Worm (Caenorhabditis elegans) whole organism, young adult: Measurements from ENCODE around the gene kars-1.

Experiments
- B0336.3 ChIP-seq: fragments of 200-800 bp; sonication (Bioruptor generic); IDR thresholded peaks from 2 replicates; pipeline ENCODE4 v1.3.6; 2022; ENCODE audit warnings: missing genetic modification characterization, missing compliant biosample characterization
- Y53F4B.3 ChIP-seq: fragments of 200-800 bp; sonication (Bioruptor generic); IDR thresholded peaks from 2 replicates; pipeline ENCODE4 v1.3.6; 2022; ENCODE audit warnings: missing genetic modification reagents, missing genetic modification characterization, missing compliant biosample characterization
- Y56A3A.18 ChIP-seq: fragments of 200-800 bp; sonication (Bioruptor generic); IDR thresholded peaks from 2 replicates; pipeline ENCODE4 v1.3.6; 2022; ENCODE audit warnings: missing genetic modification reagents, missing genetic modification characterization, missing compliant biosample characterization
- aptf-3 ChIP-seq: fragments of 200-800 bp; sonication (Bioruptor generic); IDR thresholded peaks from 2 replicates; pipeline ENCODE4 v1.3.6; 2022; ENCODE audit warnings: missing genetic modification characterization, missing compliant biosample characterization
- attf-3 ChIP-seq: fragments of 200-800 bp; sonication (Bioruptor generic); conservative IDR thresholded peaks from 2 replicates; pipeline ENCODE4 v1.3.6; 2022; ENCODE audit warnings: missing genetic modification reagents, missing genetic modification characterization, missing compliant biosample characterization
- attf-5 ChIP-seq: fragments of 200-800 bp; sonication (Bioruptor generic); optimal IDR thresholded peaks from 2 replicates; lab custom pipeline; 2018; ENCODE audit warnings: mild to moderate bottlenecking, missing genetic modification characterization, missing compliant biosample characterization
- attf-6 ChIP-seq: fragments of 200-800 bp; sonication (Bioruptor generic); IDR thresholded peaks from 2 replicates; pipeline ENCODE4 v1.3.6; 2022; ENCODE audit warnings: missing genetic modification reagents, missing genetic modification characterization, missing compliant biosample characterization
- cebp-1 ChIP-seq, 2 experiments: fragments of 200-800 bp in 1 of 2; sonication (Bioruptor generic) in 1 of 2; sonication (generic microtip) in 1 of 2; IDR thresholded peaks in 1 of 2; optimal IDR thresholded peaks in 1 of 2; 2 replicates each; pipeline versions ENCODE4 v1.3.6 to Lab custom; 2017 to 2022; ENCODE audit warnings: missing compliant biosample characterization in 2 of 2, missing genetic modification characterization in 2 of 2, mild to moderate bottlenecking in 1 of 2, missing genetic modification reagents in 1 of 2, moderate library complexity in 1 of 2
- ceh-58 ChIP-seq: fragments of 200-800 bp; sonication (Bioruptor generic); IDR thresholded peaks from 2 replicates; pipeline ENCODE4 v1.3.6; 2022; ENCODE audit warnings: missing genetic modification characterization, missing compliant biosample characterization
- chd-7 ChIP-seq: sonication (generic microtip); optimal IDR thresholded peaks from 2 replicates; lab custom pipeline; 2016; ENCODE audit warnings: mild to moderate bottlenecking, missing genetic modification characterization, moderate library complexity, missing compliant biosample characterization
- die-1 ChIP-seq: sonication (generic microtip); optimal IDR thresholded peaks from 2 replicates; lab custom pipeline; 2016; ENCODE audit warnings: missing genotype, mild to moderate bottlenecking, missing genetic modification characterization, missing compliant biosample characterization
- dpff-1 ChIP-seq: sonication (generic microtip); optimal IDR thresholded peaks from 2 replicates; lab custom pipeline; 2017; ENCODE audit warnings: mild to moderate bottlenecking, missing genetic modification characterization, missing compliant biosample characterization
- egl-44 ChIP-seq: fragments of 200-800 bp; sonication (Bioruptor generic); IDR thresholded peaks from 2 replicates; pipeline ENCODE4 v1.3.6; 2022; ENCODE audit warnings: missing genetic modification reagents, missing genetic modification characterization, missing compliant biosample characterization
- ets-4 ChIP-seq: fragments of 200-800 bp; sonication (Bioruptor generic); optimal IDR thresholded peaks from 2 replicates; lab custom pipeline; 2018; ENCODE audit warnings: mild to moderate bottlenecking, missing genetic modification characterization, missing compliant biosample characterization
- him-1 ChIP-seq: sonication (generic microtip); optimal IDR thresholded peaks from 2 replicates; lab custom pipeline; 2016; ENCODE audit warnings: missing genotype, missing genetic modification reagents, missing genetic modification characterization, missing compliant biosample characterization
- hrde-1 ChIP-seq: sonication (generic microtip); optimal IDR thresholded peaks from 2 replicates; lab custom pipeline; 2016; ENCODE audit warnings: missing genetic modification characterization, mild to moderate bottlenecking, missing compliant biosample characterization, moderate library complexity, missing genotype, missing genetic modification reagents, borderline replicate concordance
- hsf-1 ChIP-seq: fragments of 200-800 bp; sonication (Bioruptor generic); IDR thresholded peaks from 2 replicates; pipeline ENCODE4 v1.3.6; 2022; ENCODE audit warnings: missing genetic modification reagents, missing genetic modification characterization, missing compliant biosample characterization
- let-526 ChIP-seq: fragments of 200-800 bp; sonication (Bioruptor generic); IDR thresholded peaks from 2 replicates; pipeline ENCODE4 v1.3.6; 2022; ENCODE audit warnings: missing genetic modification reagents, missing genetic modification characterization, missing compliant biosample characterization
- let-607 ChIP-seq, 2 experiments: fragments of 200-800 bp in 1 of 2; sonication (Bioruptor generic) in 1 of 2; sonication (generic microtip) in 1 of 2; optimal IDR thresholded peaks; 2 replicates each; lab custom pipeline; 2016 to 2018; ENCODE audit warnings: mild to moderate bottlenecking in 2 of 2, missing compliant biosample characterization in 2 of 2, missing genetic modification characterization in 2 of 2, moderate library complexity in 2 of 2, missing genotype in 1 of 2
- lin-26 ChIP-seq: fragments of 200-800 bp; sonication (Bioruptor generic); IDR thresholded peaks from 2 replicates; pipeline ENCODE4 v1.3.6; 2022; ENCODE audit warnings: missing genetic modification reagents, missing genetic modification characterization, missing compliant biosample characterization
- lin-35 ChIP-seq, 3 experiments: fragments of 150-350 bp in 2 of 3; sonication (generic microtip) in 1 of 3; optimal IDR thresholded peaks; 2 replicates each; lab custom pipeline; 2014 to 2018; ENCODE audit warnings: missing biosample characterization in 3 of 3, missing genetic modification characterization in 3 of 3, missing genetic modification reagents in 3 of 3
- lin-40 ChIP-seq: sonication (generic microtip); optimal IDR thresholded peaks from 2 replicates; lab custom pipeline; 2016; ENCODE audit warnings: missing genetic modification characterization, mild to moderate bottlenecking, missing compliant biosample characterization, missing genotype, missing genetic modification reagents
- lin-54 ChIP-seq: fragments of 200-800 bp; sonication (Bioruptor generic); optimal IDR thresholded peaks from 2 replicates; lab custom pipeline; 2018; ENCODE audit warnings: mild to moderate bottlenecking, missing genetic modification characterization, missing compliant biosample characterization
- lsl-1 ChIP-seq: fragments of 200-800 bp; sonication (Bioruptor generic); optimal IDR thresholded peaks from 2 replicates; lab custom pipeline; 2018; ENCODE audit warnings: mild to moderate bottlenecking, missing genetic modification characterization, moderate library complexity, missing compliant biosample characterization
- madf-6 ChIP-seq: fragments of 200-800 bp; sonication (Bioruptor generic); IDR thresholded peaks from 2 replicates; pipeline ENCODE4 v1.3.6; 2022; ENCODE audit warnings: missing genetic modification reagents, missing genetic modification characterization, missing compliant biosample characterization
- mcd-1 ChIP-seq: fragments of 200-800 bp; sonication (Bioruptor generic); IDR thresholded peaks from 2 replicates; pipeline ENCODE4 v1.3.6; 2022; ENCODE audit warnings: missing genetic modification reagents, missing genetic modification characterization, missing compliant biosample characterization
- mel-28 ChIP-seq: sonication (generic microtip); optimal IDR thresholded peaks from 2 replicates; lab custom pipeline; 2016; ENCODE audit warnings: borderline replicate concordance, mild to moderate bottlenecking, missing genetic modification characterization, missing compliant biosample characterization
- nhr-120 ChIP-seq: fragments of 200-800 bp; sonication (Bioruptor generic); IDR thresholded peaks from 2 replicates; pipeline ENCODE4 v1.3.6; 2022; ENCODE audit warnings: missing genetic modification characterization, missing compliant biosample characterization
- nhr-27 ChIP-seq: fragments of 200-800 bp; sonication (Bioruptor generic); optimal IDR thresholded peaks from 2 replicates; lab custom pipeline; 2018; ENCODE audit warnings: mild to moderate bottlenecking, missing genetic modification characterization, moderate library complexity, missing compliant biosample characterization
- nhr-80 ChIP-seq: sonication (generic microtip); optimal IDR thresholded peaks from 2 replicates; lab custom pipeline; 2016; ENCODE audit warnings: missing genetic modification characterization, missing compliant biosample characterization
- pbrm-1 ChIP-seq: fragments of 200-800 bp; sonication (Bioruptor generic); IDR thresholded peaks from 2 replicates; pipeline ENCODE4 v1.3.6; 2022; ENCODE audit warnings: missing genetic modification reagents, missing genetic modification characterization, missing compliant biosample characterization
- rcor-1 ChIP-seq: fragments of 200-800 bp; sonication (Bioruptor generic); IDR thresholded peaks from 2 replicates; pipeline ENCODE4 v1.3.6; 2022; ENCODE audit warnings: missing genetic modification reagents, missing genetic modification characterization, missing compliant biosample characterization
- sea-2 ChIP-seq: fragments of 200-800 bp; sonication (Bioruptor generic); IDR thresholded peaks from 2 replicates; pipeline ENCODE4 v1.3.6; 2022; ENCODE audit warnings: missing genetic modification characterization, missing compliant biosample characterization
- snpc-4 ChIP-seq, 5 experiments: fragments of 150-350 bp in 1 of 5; sonication (generic microtip) in 4 of 5; optimal IDR thresholded peaks; 2 replicates each; lab custom pipeline; 2014 to 2018; ENCODE audit warnings: missing genetic modification characterization in 5 of 5, missing biosample characterization in 3 of 5, antibody characterized with exemption in 2 of 5, mild to moderate bottlenecking in 2 of 5, missing compliant biosample characterization in 2 of 5, missing genotype in 2 of 5, moderate library complexity in 2 of 5, missing genetic modification reagents in 1 of 5
- somi-1 ChIP-seq: fragments of 200-800 bp; sonication (Bioruptor generic); optimal IDR thresholded peaks from 2 replicates; lab custom pipeline; 2018; ENCODE audit warnings: mild to moderate bottlenecking, missing genetic modification characterization, missing compliant biosample characterization
- unc-130 ChIP-seq: sonication (generic microtip); optimal IDR thresholded peaks from 2 replicates; lab custom pipeline; 2016; ENCODE audit warnings: missing genetic modification reagents, missing genetic modification characterization, missing compliant biosample characterization
- zfh-2 ChIP-seq: fragments of 200-800 bp; sonication (Bioruptor generic); conservative IDR thresholded peaks from 2 replicates; pipeline ENCODE4 v1.3.6; 2022; ENCODE audit warnings: missing genetic modification reagents, missing genetic modification characterization, missing compliant biosample characterization
- ztf-22 ChIP-seq: fragments of 200-800 bp; sonication (Bioruptor generic); optimal IDR thresholded peaks from 2 replicates; lab custom pipeline; 2018; ENCODE audit warnings: mild to moderate bottlenecking, missing genetic modification characterization, moderate library complexity, missing compliant biosample characterization
- ztf-25 ChIP-seq: fragments of 200-800 bp; sonication (Bioruptor generic); IDR thresholded peaks from 2 replicates; pipeline ENCODE4 v1.3.6; 2022; ENCODE audit warnings: missing genetic modification reagents, missing genetic modification characterization, missing compliant biosample characterization
- ztf-26 ChIP-seq: sonication (generic microtip); optimal IDR thresholded peaks from 2 replicates; lab custom pipeline; 2017; ENCODE audit warnings: missing genetic modification characterization, missing compliant biosample characterization
- ztf-28 ChIP-seq: fragments of 200-800 bp; sonication (Bioruptor generic); IDR thresholded peaks from 2 replicates; pipeline ENCODE4 v1.3.6; 2022; ENCODE audit warnings: missing genetic modification reagents, missing genetic modification characterization, missing compliant biosample characterization
- ztf-3 ChIP-seq: fragments of 200-800 bp; sonication (Bioruptor generic); optimal IDR thresholded peaks from 2 replicates; lab custom pipeline; 2018; ENCODE audit warnings: mild to moderate bottlenecking, missing genetic modification characterization, missing compliant biosample characterization

kars-1 gene

ce11 chrII:7059274-7059757 lies 12.9 kb downstream of the kars-1 start:
- TF ChIP-seq mel-28 (tag; lab: Kevin White, UChicago): no peak
- TF ChIP-seq die-1: peak; percentile 3
- peak in 1 of 2 experiments; percentile 36 for TF ChIP-seq let-607 (tag; optimal IDR thresholded peaks at IDR 0.05; lab: Kevin White, UChicago)
- no peak for TF ChIP-seq aptf-3 (GFP tag; lab: Robert Waterston, UW)
- TF ChIP-seq ceh-58: no peak
- no peak for TF ChIP-seq B0336.3
- TF ChIP-seq lin-35 (GFP tag; optimal IDR thresholded peaks at IDR 0.05; lab: Kevin White, UChicago): peak in 1 of 3 experiments; percentile 39
- TF ChIP-seq lin-40 (tag; lab: Kevin White, UChicago): peak; percentile 43
- TF ChIP-seq lin-54 (GFP tag; lab: Kevin White, UChicago): peak; percentile 29
- TF ChIP-seq unc-130: no peak
- no peak for TF ChIP-seq ztf-22 (GFP tag; lab: Kevin White, UChicago)
- no peak for TF ChIP-seq cebp-1 (GFP tag; IDR thresholded peaks at IDR 0.05; lab: Robert Waterston, UW)
- TF ChIP-seq cebp-1 (tag; optimal IDR thresholded peaks at IDR 0.05; lab: Kevin White, UChicago): peak; percentile 55
- TF ChIP-seq sea-2: no peak
- peak; percentile 70 for TF ChIP-seq nhr-80
- 0 out of 2 replicates have a peak, but pooled peaks have one; percentile 36 for TF ChIP-seq Y56A3A.18 (GFP tag; lab: Robert Waterston, UW)
- TF ChIP-seq let-526 (GFP tag; lab: Robert Waterston, UW): 0 out of 2 replicates have a peak, but pooled peaks have one; percentile 21
- peak; percentile 36 for TF ChIP-seq ztf-26 (tag; lab: Kevin White, UChicago)
- peak; percentile 62 for TF ChIP-seq somi-1 (GFP tag; lab: Kevin White, UChicago)
- TF ChIP-seq ets-4: no peak
- TF ChIP-seq hrde-1 (tag; lab: Kevin White, UChicago): no peak
- peak; percentile 62 for TF ChIP-seq attf-5 (GFP tag; lab: Kevin White, UChicago)
- TF ChIP-seq pbrm-1 (GFP tag; lab: Robert Waterston, UW): peak; percentile 53; the same call in 1 of the 2 replicates
- TF ChIP-seq lin-26: 0 out of 2 replicates have a peak, but pooled peaks have one; percentile 53
- no peak for TF ChIP-seq rcor-1 (GFP tag; lab: Robert Waterston, UW)
- no peak for TF ChIP-seq hsf-1
- no peak for TF ChIP-seq madf-6

ce11 chrII:7057860-7058259 lies 14.4 kb downstream of the kars-1 start, which contains the start of gene cth-2:
cth-2 (minus strand) TSS chrII:7057960.
- TF ChIP-seq ztf-28 (GFP tag; lab: Robert Waterston, UW) (no peak), nhr-80 (peak; percentile 8), let-607 (tag; optimal IDR thresholded peaks at IDR 0.05; lab: Kevin White, UChicago) (no peak)

DNA sequence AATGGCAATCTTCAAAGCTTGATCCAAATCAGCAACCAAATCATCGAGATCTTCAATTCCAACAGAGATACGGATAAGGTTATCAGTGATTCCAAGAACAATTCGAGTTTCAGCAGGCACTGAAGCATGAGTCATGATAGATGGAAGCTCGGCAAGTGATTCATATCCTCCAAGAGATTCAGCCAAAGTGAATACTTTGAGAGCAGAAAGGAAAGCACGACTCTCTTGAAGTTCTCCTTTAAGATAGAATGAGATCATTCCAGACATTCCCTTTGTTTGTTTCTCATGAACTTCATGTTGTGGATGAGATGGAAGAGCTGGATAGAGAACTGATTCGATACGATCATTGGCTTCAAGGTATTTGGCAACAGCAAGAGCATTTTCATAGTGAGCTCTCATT lies 15.9 kb downstream of the kars-1 start:
- TF ChIP-seq lsl-1 (GFP tag; lab: Kevin White, UChicago) (no peak), mcd-1 (GFP tag; lab: Robert Waterston, UW) (0 out of 2 replicates have a peak, but pooled peaks have one; percentile 12), ztf-3 (GFP tag; lab: Kevin White, UChicago) (no peak), attf-6 (no peak), him-1 (tag; lab: Kevin White, UChicago) (peak; percentile 28), ztf-25 (GFP tag; lab: Robert Waterston, UW) (no peak), hsf-1 (no peak), zfh-2 (GFP tag; lab: Robert Waterston, UW) (no peak), chd-7 (no peak), Y53F4B.3 (GFP tag; lab: Robert Waterston, UW) (no peak), attf-3 (GFP tag; lab: Robert Waterston, UW) (no peak), nhr-120 (no peak), snpc-4 (GFP tag; optimal IDR thresholded peaks at IDR 0.05; lab: Kevin White, UChicago) (no peak), snpc-4 (tag; optimal IDR thresholded peaks at IDR 0.05; lab: Kevin White, UChicago) (no peak), egl-44 (GFP tag; lab: Robert Waterston, UW) (0 out of 2 replicates have a peak, but pooled peaks have one; percentile 17), nhr-27 (no peak), dpff-1 (no peak), lin-35 (GFP tag; optimal IDR thresholded peaks at IDR 0.05; lab: Kevin White, UChicago) (no peak)
- TF ChIP-seq, all 124 proteins: peak for 3
